Fruit fly (Drosophila melanogaster) whole organism, embryonic: ENCODE results near the gene CG14947.

Experiments
- Atf6 ChIP-seq: fragments of 200-800 bp; sonication (Bioruptor generic); IDR thresholded peaks from 2 replicates; pipeline ENCODE4 v1.3.6; 2022; ENCODE audit warnings: missing biosample characterization, missing genetic modification characterization
- CG10274 ChIP-seq: fragments of 200-800 bp; sonication (Bioruptor generic); optimal IDR thresholded peaks from 3 replicates; lab custom pipeline; 2017; ENCODE audit warnings: missing biosample characterization, mild to moderate bottlenecking, missing genetic modification characterization
- CG10565 ChIP-seq: fragments of 200-800 bp; sonication (Bioruptor generic); optimal IDR thresholded peaks from 3 replicates; lab custom pipeline; 2016; ENCODE audit warnings: missing biosample characterization, mild to moderate bottlenecking, missing genetic modification characterization
- CG11723 ChIP-seq: fragments of 200-800 bp; sonication (Bioruptor generic); optimal IDR thresholded peaks from 2 replicates; lab custom pipeline; 2017; ENCODE audit warnings: missing biosample characterization, mild to moderate bottlenecking, missing genetic modification characterization
- CG15269 ChIP-seq: fragments of 200-800 bp; sonication (Bioruptor generic); optimal IDR thresholded peaks from 2 replicates; lab custom pipeline; 2018; ENCODE audit warnings: missing biosample characterization, mild to moderate bottlenecking, missing genetic modification characterization, moderate library complexity
- CG1602 ChIP-seq: fragments of 200-800 bp; sonication (Bioruptor generic); optimal IDR thresholded peaks from 3 replicates; lab custom pipeline; 2016; ENCODE audit warnings: missing biosample characterization, missing genetic modification characterization
- CG16815 ChIP-seq: fragments of 200-800 bp; sonication (Bioruptor generic); optimal IDR thresholded peaks from 3 replicates; lab custom pipeline; 2017; ENCODE audit warnings: missing biosample characterization, mild to moderate bottlenecking, missing genetic modification characterization
- CG17359 ChIP-seq: fragments of 200-800 bp; sonication (Bioruptor generic); optimal IDR thresholded peaks from 3 replicates; lab custom pipeline; 2018; ENCODE audit warnings: missing biosample characterization, mild to moderate bottlenecking, missing genetic modification characterization, moderate library complexity
- CG18011 ChIP-seq: fragments of 200-800 bp; sonication (Bioruptor generic); optimal IDR thresholded peaks from 2 replicates; lab custom pipeline; 2017; ENCODE audit warnings: missing biosample characterization, missing genetic modification characterization, mild to moderate bottlenecking, moderate library complexity, missing genotype
- CG18764 ChIP-seq: fragments of 200-800 bp; sonication (Bioruptor generic); optimal IDR thresholded peaks from 3 replicates; lab custom pipeline; 2016; ENCODE audit warnings: missing biosample characterization, missing genetic modification characterization
- CG2199 ChIP-seq: fragments of 200-800 bp; sonication (Bioruptor generic); IDR thresholded peaks from 3 replicates; pipeline ENCODE4 v1.3.6; 2022; ENCODE audit warnings: missing biosample characterization, missing genetic modification characterization
- CG31224 ChIP-seq: fragments of 200-800 bp; sonication (Bioruptor generic); IDR thresholded peaks from 2 replicates; pipeline ENCODE4 v1.3.6; 2022; ENCODE audit warnings: missing biosample characterization, missing genetic modification characterization
- CG33213 ChIP-seq: fragments of 200-800 bp; sonication (Bioruptor generic); optimal IDR thresholded peaks from 3 replicates; lab custom pipeline; 2016; ENCODE audit warnings: missing biosample characterization, missing genetic modification characterization
- CG33557 ChIP-seq: fragments of 200-800 bp; sonication (Bioruptor generic); optimal IDR thresholded peaks from 2 replicates; lab custom pipeline; 2019; ENCODE audit warnings: missing biosample characterization, mild to moderate bottlenecking, missing genetic modification characterization, moderate library complexity
- CG34224 ChIP-seq: fragments of 200-800 bp; sonication (Bioruptor generic); IDR thresholded peaks from 3 replicates; pipeline ENCODE4 v1.3.6; 2022; ENCODE audit warnings: missing biosample characterization, missing genetic modification characterization; ENCODE audit not compliant: partially characterized antibody
- CG4424 ChIP-seq: fragments of 200-800 bp; sonication (Bioruptor generic); optimal IDR thresholded peaks from 3 replicates; lab custom pipeline; 2016; ENCODE audit warnings: missing biosample characterization, missing genetic modification characterization
- CG6683 ChIP-seq: fragments of 200-800 bp; sonication (Bioruptor generic); optimal IDR thresholded peaks from 2 replicates; lab custom pipeline; 2017; ENCODE audit warnings: missing biosample characterization, mild to moderate bottlenecking, missing genetic modification characterization, missing genetic modification reagents
- CG7556 ChIP-seq: fragments of 200-800 bp; sonication (Bioruptor generic); optimal IDR thresholded peaks from 2 replicates; lab custom pipeline; 2017; ENCODE audit warnings: missing biosample characterization, mild to moderate bottlenecking, missing genetic modification characterization
- CG8281 ChIP-seq: fragments of 200-800 bp; sonication (Bioruptor generic); optimal IDR thresholded peaks from 2 replicates; lab custom pipeline; 2018; ENCODE audit warnings: missing biosample characterization, mild to moderate bottlenecking, missing genetic modification characterization, moderate library complexity
- CG9437 ChIP-seq: fragments of 200-800 bp; sonication (Bioruptor generic); optimal IDR thresholded peaks from 2 replicates; lab custom pipeline; 2018; ENCODE audit warnings: missing biosample characterization, mild to moderate bottlenecking, missing genetic modification characterization
- Dref ChIP-seq: fragments of 200-800 bp; sonication (Bioruptor generic); IDR thresholded peaks from 2 replicates; pipeline ENCODE4 v1.3.6; 2022; ENCODE audit warnings: missing biosample characterization, missing genetic modification characterization
- Hsf ChIP-seq: fragments of 200-800 bp; sonication (Bioruptor generic); optimal IDR thresholded peaks from 3 replicates; lab custom pipeline; 2016; ENCODE audit warnings: missing biosample characterization, missing genetic modification characterization
- Jarid2 ChIP-seq: fragments of 200-800 bp; sonication (Bioruptor generic); optimal IDR thresholded peaks from 3 replicates; lab custom pipeline; 2017; ENCODE audit warnings: mild to moderate bottlenecking, missing biosample characterization, missing genetic modification reagents, missing genetic modification characterization
- MESR4 ChIP-seq: fragments of 200-800 bp; sonication (Bioruptor generic); optimal IDR thresholded peaks from 2 replicates; lab custom pipeline; 2018; ENCODE audit warnings: missing biosample characterization, mild to moderate bottlenecking, missing genetic modification characterization, moderate library complexity
- Mrtf ChIP-seq: fragments of 200-800 bp; sonication (Bioruptor generic); IDR thresholded peaks from 3 replicates; pipeline ENCODE4 v1.3.6; 2022; ENCODE audit warnings: missing biosample characterization, missing genetic modification characterization
- NC2α ChIP-seq: fragments of 200-800 bp; sonication (Bioruptor generic); optimal IDR thresholded peaks from 2 replicates; lab custom pipeline; 2016; ENCODE audit warnings: missing biosample characterization, missing genetic modification characterization
- Nf-YA ChIP-seq: fragments of 200-800 bp; sonication (Bioruptor generic); IDR thresholded peaks from 2 replicates; pipeline ENCODE4 v1.3.6; 2022; ENCODE audit warnings: missing biosample characterization, missing genetic modification characterization
- Rx ChIP-seq: fragments of 200-800 bp; sonication (Bioruptor generic); IDR thresholded peaks from 2 replicates; pipeline ENCODE4 v1.3.6; 2022; ENCODE audit warnings: missing biosample characterization, missing genetic modification characterization
- Xbp1 ChIP-seq: fragments of 200-800 bp; sonication (Bioruptor generic); optimal IDR thresholded peaks from 3 replicates; lab custom pipeline; 2016; ENCODE audit warnings: missing biosample characterization, mild to moderate bottlenecking, missing genetic modification characterization
- ase ChIP-seq: fragments of 200-800 bp; sonication (Bioruptor generic); IDR thresholded peaks from 3 replicates; pipeline ENCODE4 v1.3.6; 2022; ENCODE audit warnings: missing biosample characterization, missing genetic modification characterization
- btn ChIP-seq: fragments of 200-800 bp; sonication (Bioruptor generic); optimal IDR thresholded peaks from 2 replicates; lab custom pipeline; 2016; ENCODE audit warnings: missing biosample characterization, missing genetic modification characterization
- caup ChIP-seq: fragments of 200-800 bp; sonication (Bioruptor generic); optimal IDR thresholded peaks from 3 replicates; lab custom pipeline; 2017; ENCODE audit warnings: missing biosample characterization, mild to moderate bottlenecking, missing genetic modification characterization, moderate library complexity; ENCODE audit not compliant: severe bottlenecking
- chif ChIP-seq, 2 experiments: fragments of 200-800 bp; sonication (Bioruptor generic); optimal IDR thresholded peaks; 3 replicates each; lab custom pipeline; 2016; ENCODE audit warnings: missing biosample characterization in 2 of 2, missing genetic modification characterization in 2 of 2
- chm ChIP-seq: fragments of 200-800 bp; sonication (Bioruptor generic); IDR thresholded peaks from 2 replicates; pipeline ENCODE4 v1.3.6; 2022; ENCODE audit warnings: missing biosample characterization, missing genetic modification characterization
- ewg ChIP-seq: fragments of 200-800 bp; sonication (Bioruptor generic); optimal IDR thresholded peaks from 3 replicates; lab custom pipeline; 2017; ENCODE audit warnings: mild to moderate bottlenecking, missing biosample characterization, missing genetic modification reagents, missing genetic modification characterization
- fd96Cb ChIP-seq: fragments of 200-800 bp; sonication (Bioruptor generic); optimal IDR thresholded peaks from 2 replicates; lab custom pipeline; 2018; ENCODE audit warnings: missing biosample characterization, mild to moderate bottlenecking, missing genetic modification characterization, moderate library complexity
- grau ChIP-seq: fragments of 200-800 bp; optimal IDR thresholded peaks from 3 replicates; lab custom pipeline; 2019; ENCODE audit warnings: missing biosample characterization, mild to moderate bottlenecking, missing genetic modification characterization, moderate library complexity
- ind ChIP-seq: fragments of 200-800 bp; sonication (Bioruptor generic); optimal IDR thresholded peaks from 3 replicates; lab custom pipeline; 2016; ENCODE audit warnings: missing biosample characterization, missing genetic modification characterization
- kni ChIP-seq: fragments of 200-800 bp; sonication (Bioruptor generic); optimal IDR thresholded peaks from 3 replicates; lab custom pipeline; 2017; ENCODE audit warnings: mild to moderate bottlenecking, missing biosample characterization, missing genetic modification reagents, missing genetic modification characterization
- lov ChIP-seq, 2 experiments: fragments of 200-800 bp in 1 of 2; fragments of >200 bp in 1 of 2; sonication (Bioruptor generic) in 1 of 2; IDR thresholded peaks in 1 of 2; optimal IDR thresholded peaks in 1 of 2; 2 replicates in 1 of 2; 3 replicates in 1 of 2; pipeline versions ENCODE4 v1.3.6 to Lab custom; 2017 to 2022; ENCODE audit warnings: missing biosample characterization in 1 of 2, missing genetic modification characterization in 1 of 2
- mirr ChIP-seq: fragments of 200-800 bp; sonication (Bioruptor generic); optimal IDR thresholded peaks from 3 replicates; lab custom pipeline; 2018; ENCODE audit warnings: missing biosample characterization, mild to moderate bottlenecking, missing genetic modification characterization
- pb ChIP-seq: fragments of 200-800 bp; sonication (Bioruptor generic); optimal IDR thresholded peaks from 3 replicates; lab custom pipeline; 2016; ENCODE audit warnings: missing biosample characterization, missing genetic modification characterization
- pfk ChIP-seq: fragments of 200-800 bp; sonication (Bioruptor generic); optimal IDR thresholded peaks from 2 replicates; lab custom pipeline; 2018; ENCODE audit warnings: missing biosample characterization, mild to moderate bottlenecking, missing genetic modification characterization, moderate library complexity
- pho ChIP-seq: fragments of 200-800 bp; sonication (Bioruptor generic); optimal IDR thresholded peaks from 2 replicates; lab custom pipeline; 2016; ENCODE audit warnings: missing biosample characterization, missing genetic modification characterization
- prd ChIP-seq, 3 experiments: fragments of >200 bp in 2 of 3; fragments of 200-800 bp in 1 of 3; sonication (Bioruptor generic) in 1 of 3; optimal IDR thresholded peaks in 2 of 3; IDR thresholded peaks in 1 of 3; 2 replicates in 2 of 3; 3 replicates in 1 of 3; pipeline versions ENCODE4 v1.3.6 to Lab custom; 2017 to 2022; ENCODE audit warnings: missing biosample characterization in 1 of 3, missing genetic modification characterization in 1 of 3
- sd ChIP-seq: fragments of 200-800 bp; sonication (Bioruptor generic); optimal IDR thresholded peaks from 3 replicates; lab custom pipeline; 2018; ENCODE audit warnings: missing biosample characterization, mild to moderate bottlenecking, missing genetic modification characterization, moderate library complexity
- tll ChIP-seq, 2 experiments: fragments of 200-800 bp in 1 of 2; fragments of >200 bp in 1 of 2; sonication (Bioruptor generic) in 1 of 2; optimal IDR thresholded peaks; 2 replicates each; lab custom pipeline; 2017 to 2019; ENCODE audit warnings: missing biosample characterization in 2 of 2, missing genetic modification characterization in 2 of 2, mild to moderate bottlenecking in 1 of 2, moderate library complexity in 1 of 2
- unc-4 ChIP-seq: fragments of 200-800 bp; sonication (Bioruptor generic); IDR thresholded peaks from 2 replicates; pipeline ENCODE4 v1.3.6; 2022; ENCODE audit warnings: missing biosample characterization, missing genetic modification characterization; ENCODE audit not compliant: partially characterized antibody
- vnd ChIP-seq: fragments of 200-800 bp; sonication (Bioruptor generic); IDR thresholded peaks from 3 replicates; pipeline ENCODE4 v1.3.6; 2022; ENCODE audit warnings: missing biosample characterization, missing genetic modification characterization; ENCODE audit not compliant: partially characterized antibody
- zf30C ChIP-seq: fragments of 200-800 bp; sonication (Bioruptor generic); optimal IDR thresholded peaks from 3 replicates; lab custom pipeline; 2018; ENCODE audit warnings: missing biosample characterization, mild to moderate bottlenecking, missing genetic modification characterization

The CG14947 gene

DNA sequence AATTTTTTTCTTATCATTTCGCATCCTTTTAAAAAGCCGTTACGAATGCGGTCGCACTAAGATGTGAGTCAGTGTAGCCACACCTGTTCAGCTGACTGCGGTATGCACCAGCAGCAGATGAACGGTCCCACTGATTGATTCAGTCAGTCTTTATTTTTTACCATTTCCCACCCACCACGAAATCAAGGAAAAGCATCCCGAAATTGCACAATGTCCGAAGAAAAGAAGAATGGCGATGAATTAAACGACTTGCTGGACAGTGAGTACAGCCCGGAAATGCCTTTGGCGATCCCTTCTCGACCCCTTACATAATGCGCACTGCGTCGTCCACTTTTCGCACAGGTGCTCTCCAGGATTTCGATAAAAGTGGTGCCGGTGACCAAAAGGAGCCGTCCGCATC, 17.8 kb downstream of the CG14947 start (continued):
- TF ChIP-seq Jarid2 (peak; percentile 24), ewg (GFP tag; lab: Kevin White, UChicago) (no peak), MESR4 (GFP tag; lab: Kevin White, UChicago) (peak; percentile 78), kni (GFP tag; lab: Kevin White, UChicago) (no peak), CG9437 (no peak), ase (GFP tag; lab: Robert Waterston, UW) (no peak), Atf6 (GFP tag; lab: Robert Waterston, UW) (no peak), Mrtf (GFP tag; lab: Robert Waterston, UW) (no peak), mirr (GFP tag; lab: Kevin White, UChicago) (no peak), caup (GFP tag; lab: Kevin White, UChicago) (no peak), CG33213 (GFP tag; lab: Kevin White, UChicago) (peak; percentile 44), CG15269 (tag; lab: Kevin White, UChicago) (no peak), CG33557 (GFP tag; lab: Kevin White, UChicago) (no peak), CG7556 (no peak), prd (optimal IDR thresholded peaks at IDR 0.05; lab: Kevin White, UChicago) (no peak), prd (GFP tag; IDR thresholded peaks at IDR 0.05; lab: Robert Waterston, UW) (no peak), CG18764 (GFP tag; lab: Kevin White, UChicago) (no peak), grau (tag; lab: Kevin White, UChicago) (no peak), CG16815 (no peak), pho (GFP tag; lab: Kevin White, UChicago) (peak; percentile 1), Xbp1 (GFP tag; lab: Kevin White, UChicago) (no peak), CG18011 (no peak), CG4424 (no peak), CG11723 (no peak), CG2199 (GFP tag; lab: Robert Waterston, UW) (no peak), pfk (GFP tag; lab: Kevin White, UChicago) (no peak), vnd (GFP tag; lab: Robert Waterston, UW) (no peak), CG1602 (GFP tag; lab: Kevin White, UChicago) (no peak), pb (GFP tag; lab: Kevin White, UChicago) (no peak), tll (GFP tag; optimal IDR thresholded peaks at IDR 0.05; lab: Kevin White, UChicago) (peak in 1 of 2 experiments; percentile 72), CG6683 (no peak), ind (GFP tag; lab: Kevin White, UChicago) (no peak), unc-4 (GFP tag; lab: Robert Waterston, UW) (no peak), CG34224 (GFP tag; lab: Robert Waterston, UW) (no peak), Rx (GFP tag; lab: Robert Waterston, UW) (no peak), chif (GFP tag; optimal IDR thresholded peaks at IDR 0.05; lab: Kevin White, UChicago) (no peak), Dref (GFP tag; lab: Robert Waterston, UW) (peak; percentile 43), CG17359 (tag; lab: Kevin White, UChicago) (no peak), NC2α (no peak), zf30C (GFP tag; lab: Kevin White, UChicago) (no peak), Hsf (GFP tag; lab: Kevin White, UChicago) (no peak), fd96Cb (tag; lab: Kevin White, UChicago) (no peak), chm (no peak), lov (optimal IDR thresholded peaks at IDR 0.05; lab: Kevin White, UChicago) (no peak), lov (GFP tag; IDR thresholded peaks at IDR 0.05; lab: Robert Waterston, UW) (no peak), CG10274 (GFP tag; lab: Kevin White, UChicago) (no peak), CG10565 (no peak), btn (no peak), CG31224 (GFP tag; lab: Robert Waterston, UW) (no peak), CG8281 (tag; lab: Kevin White, UChicago) (no peak), Nf-YA (GFP tag; lab: Robert Waterston, UW) (no peak), sd (tag; lab: Kevin White, UChicago) (no peak)
